ENCODE assay signal across 1 fruit fly cellular context in genomic region chr2L:14410331-14410730, dm6.
TF ChIP-seq lines count a peak whose summit lies in the region.

No protein-coding gene starts in this region.

TF ChIP-seq in whole organism, embryonic, 481 proteins besides CTCF, POLR2A, EP300 and RAD21 (continued from another document):
- TF ChIP-seq az2 (GFP tag; optimal IDR thresholded peaks at IDR 0.05; lab: Kevin White, UChicago), result no peak
- no peak for TF ChIP-seq HLH54F (GFP tag; optimal IDR thresholded peaks at IDR 0.05; lab: Kevin White, UChicago)
- TF ChIP-seq CG2116 (GFP tag; optimal IDR thresholded peaks at IDR 0.05; lab: Kevin White, UChicago), result no peak
- TF ChIP-seq danr (GFP tag; IDR thresholded peaks at IDR 0.05; lab: Robert Waterston, UW), result no peak
- no peak for TF ChIP-seq CG30020 (tag; optimal IDR thresholded peaks at IDR 0.05; lab: Kevin White, UChicago)
- no peak for TF ChIP-seq CrebB (tag; optimal IDR thresholded peaks at IDR 0.05; lab: Kevin White, UChicago)
- no peak for TF ChIP-seq Max (GFP tag; optimal IDR thresholded peaks at IDR 0.05; lab: Kevin White, UChicago)
- no peak for TF ChIP-seq CkIIα-i1 (GFP tag; IDR thresholded peaks at IDR 0.05; lab: Robert Waterston, UW)
- no peak for TF ChIP-seq sisA (GFP tag; IDR thresholded peaks at IDR 0.05; lab: Robert Waterston, UW)
- TF ChIP-seq CG14441 (GFP tag; IDR thresholded peaks at IDR 0.05; lab: Robert Waterston, UW), result no peak
- TF ChIP-seq ato (GFP tag; IDR thresholded peaks at IDR 0.05; lab: Robert Waterston, UW; ENCODE audit: partially characterized antibody), result 0 out of 2 replicates have a peak, but pooled peaks have one; percentile 24
- 0 out of 3 replicates have a peak, but pooled peaks have one; percentile 28 for TF ChIP-seq Dbx (GFP tag; IDR thresholded peaks at IDR 0.05; lab: Robert Waterston, UW)
- no peak for TF ChIP-seq CG3281 (GFP tag; optimal IDR thresholded peaks at IDR 0.05; lab: Kevin White, UChicago)
- TF ChIP-seq Sin3A (optimal IDR thresholded peaks at IDR 0.05; lab: Kevin White, UChicago), result no peak
- TF ChIP-seq GATAe (GFP tag; conservative IDR thresholded peaks at IDR 0.05; lab: Robert Waterston, UW), result no peak
- no peak for TF ChIP-seq CG3847 (GFP tag; IDR thresholded peaks at IDR 0.05; lab: Robert Waterston, UW)
- peak; percentile 49 to 52 for TF ChIP-seq Trl (optimal IDR thresholded peaks at IDR 0.05; lab: Kevin White, UChicago)
- no peak for TF ChIP-seq Trl (GFP tag; optimal IDR thresholded peaks at IDR 0.05; lab: Kevin White, UChicago)
- peak; percentile 6 for TF ChIP-seq Hey (tag; optimal IDR thresholded peaks at IDR 0.05; lab: Kevin White, UChicago)
- TF ChIP-seq MBD-R2 (GFP tag; IDR thresholded peaks at IDR 0.05; lab: Robert Waterston, UW), result 0 out of 2 replicates have a peak, but pooled peaks have one; percentile 19
- no peak for TF ChIP-seq YL-1 (GFP tag; optimal IDR thresholded peaks at IDR 0.05; lab: Kevin White, UChicago)
- peak; percentile 91 for TF ChIP-seq Nf-YA (GFP tag; IDR thresholded peaks at IDR 0.05; lab: Robert Waterston, UW)
- TF ChIP-seq Mes4 (GFP tag; optimal IDR thresholded peaks at IDR 0.05; lab: Kevin White, UChicago), result no peak
- no peak for TF ChIP-seq CG13424 (tag; optimal IDR thresholded peaks at IDR 0.05; lab: Kevin White, UChicago)
- no peak for TF ChIP-seq Ssrp (tag; optimal IDR thresholded peaks at IDR 0.05; lab: Kevin White, UChicago)
- no peak for TF ChIP-seq CG3163 (GFP tag; optimal IDR thresholded peaks at IDR 0.05; lab: Kevin White, UChicago)
- TF ChIP-seq CG1603 (tag; optimal IDR thresholded peaks at IDR 0.05; lab: Kevin White, UChicago), result no peak
- no peak for TF ChIP-seq ems (GFP tag; optimal IDR thresholded peaks at IDR 0.05; lab: Kevin White, UChicago)
- no peak for TF ChIP-seq h (optimal IDR thresholded peaks at IDR 0.05; lab: Kevin White, UChicago)
- TF ChIP-seq chn (GFP tag; optimal IDR thresholded peaks at IDR 0.05; lab: Kevin White, UChicago), result no peak
- no peak for TF ChIP-seq CG10979 (tag; optimal IDR thresholded peaks at IDR 0.05; lab: Kevin White, UChicago)
- no peak for TF ChIP-seq TFAM (GFP tag; optimal IDR thresholded peaks at IDR 0.05; lab: Kevin White, UChicago)
- TF ChIP-seq Dek (tag; optimal IDR thresholded peaks at IDR 0.05; lab: Kevin White, UChicago), result no peak
- TF ChIP-seq CG16815 (GFP tag; optimal IDR thresholded peaks at IDR 0.05; lab: Kevin White, UChicago), result no peak
- no peak for TF ChIP-seq HLHmδ (GFP tag; optimal IDR thresholded peaks at IDR 0.05; lab: Kevin White, UChicago)
- no peak for TF ChIP-seq fru (optimal IDR thresholded peaks at IDR 0.05; lab: Kevin White, UChicago)
- 0 out of 3 replicates have a peak, but pooled peaks have one; percentile 20 for TF ChIP-seq CG14860 (GFP tag; IDR thresholded peaks at IDR 0.05; lab: Robert Waterston, UW; ENCODE audit: partially characterized antibody)
- no peak for TF ChIP-seq CG10366 (GFP tag; IDR thresholded peaks at IDR 0.05; lab: Robert Waterston, UW)
- no peak for TF ChIP-seq CG10654 (GFP tag; optimal IDR thresholded peaks at IDR 0.05; lab: Kevin White, UChicago)
- TF ChIP-seq br (optimal IDR thresholded peaks at IDR 0.05; lab: Kevin White, UChicago), result no peak
- no peak for TF ChIP-seq peb (GFP tag; IDR thresholded peaks at IDR 0.05; lab: Robert Waterston, UW)
- TF ChIP-seq D19A (tag; optimal IDR thresholded peaks at IDR 0.05; lab: Kevin White, UChicago), result no peak
- TF ChIP-seq Jarid2 (GFP tag; optimal IDR thresholded peaks at IDR 0.05; lab: Kevin White, UChicago), result no peak
- no peak for TF ChIP-seq ATbp (GFP tag; optimal IDR thresholded peaks at IDR 0.05; lab: Kevin White, UChicago)
- TF ChIP-seq HmgD (GFP tag; optimal IDR thresholded peaks at IDR 0.05; lab: Kevin White, UChicago), result peak; percentile 39
- no peak for TF ChIP-seq CG17612 (GFP tag; IDR thresholded peaks at IDR 0.05; lab: Robert Waterston, UW)
- TF ChIP-seq bcd (GFP tag; optimal IDR thresholded peaks at IDR 0.05; lab: Kevin White, UChicago), result no peak
- TF ChIP-seq Mrtf (GFP tag; IDR thresholded peaks at IDR 0.05; lab: Robert Waterston, UW), result no peak
- TF ChIP-seq H2.0 (GFP tag; IDR thresholded peaks at IDR 0.05; lab: Robert Waterston, UW), result no peak
- TF ChIP-seq CG1233 (GFP tag; optimal IDR thresholded peaks at IDR 0.05; lab: Kevin White, UChicago), result no peak
- peak; percentile 94 for TF ChIP-seq sd (tag; optimal IDR thresholded peaks at IDR 0.05; lab: Kevin White, UChicago)
- no peak for TF ChIP-seq CG2712 (tag; optimal IDR thresholded peaks at IDR 0.05; lab: Kevin White, UChicago)
